Worm (Caenorhabditis elegans): ENCODE results near the gene git-1.

- no peak for TF ChIP-seq rec-8 (tag; optimal IDR thresholded peaks at IDR 0.05)
- TF ChIP-seq lin-35 (GFP tag; optimal IDR thresholded peaks at IDR 0.05): no peak
- no peak for TF ChIP-seq mcd-1 (GFP tag; IDR thresholded peaks at IDR 0.05)
- TF ChIP-seq mxl-1 (tag; optimal IDR thresholded peaks at IDR 0.05): no peak
- no peak for TF ChIP-seq zfh-2 (GFP tag; conservative IDR thresholded peaks at IDR 0.05)
- TF ChIP-seq sea-2 (GFP tag; IDR thresholded peaks at IDR 0.05): no peak
- no peak for TF ChIP-seq nfya-2 (GFP tag; IDR thresholded peaks at IDR 0.05)
- no peak for TF ChIP-seq F49E8.2 (tag; optimal IDR thresholded peaks at IDR 0.05; ENCODE audit: insufficient read depth)
These were observed 17.8 kb downstream of the git-1 start, which contains the start of the genes F59F5.3 and F59F5.4 for ce11 chrX:10542313-10543048.
